Fruit fly (Drosophila melanogaster) whole organism, embryonic: Measurements from ENCODE around the gene dysf.

ENCODE experiments used
- Aef1 ChIP-seq: fragments of 200-800 bp; sonication (Bioruptor generic); IDR thresholded peaks from 3 replicates; pipeline ENCODE4 v1.3.6; 2022; ENCODE audit warnings: missing biosample characterization, missing genetic modification characterization
- Atf-2 ChIP-seq: fragments of 200-800 bp; sonication (Bioruptor generic); optimal IDR thresholded peaks from 2 replicates; lab custom pipeline; 2016; ENCODE audit warnings: missing biosample characterization, missing genetic modification characterization
- CG12659 ChIP-seq: fragments of 200-800 bp; sonication (Bioruptor generic); optimal IDR thresholded peaks from 3 replicates; lab custom pipeline; 2017; ENCODE audit warnings: mild to moderate bottlenecking, missing biosample characterization, missing genetic modification reagents, missing genetic modification characterization
- CG13287 ChIP-seq: fragments of 200-800 bp; sonication (Bioruptor generic); IDR thresholded peaks from 2 replicates; pipeline ENCODE4 v1.3.6; 2022; ENCODE audit warnings: missing biosample characterization, missing genetic modification characterization; ENCODE audit not compliant: partially characterized antibody
- CG15514 ChIP-seq: fragments of 200-800 bp; sonication (Bioruptor generic); optimal IDR thresholded peaks from 3 replicates; lab custom pipeline; 2017; ENCODE audit warnings: missing biosample characterization, missing genetic modification characterization, mild to moderate bottlenecking, moderate library complexity, missing genetic modification reagents
- CG15696 ChIP-seq: fragments of 200-800 bp; sonication (Bioruptor generic); optimal IDR thresholded peaks from 2 replicates; lab custom pipeline; 2019; ENCODE audit warnings: missing biosample characterization, mild to moderate bottlenecking, missing genetic modification characterization, moderate library complexity
- CG17186 ChIP-seq: fragments of 200-800 bp; sonication (Bioruptor generic); optimal IDR thresholded peaks from 3 replicates; lab custom pipeline; 2017; ENCODE audit warnings: missing biosample characterization, missing genetic modification reagents, missing genetic modification characterization
- CG17912 ChIP-seq: fragments of 200-800 bp; sonication (Bioruptor generic); optimal IDR thresholded peaks from 2 replicates; lab custom pipeline; 2018; ENCODE audit warnings: missing biosample characterization, mild to moderate bottlenecking, missing genetic modification characterization
- CG2129 ChIP-seq: fragments of 200-800 bp; sonication (Bioruptor generic); IDR thresholded peaks from 2 replicates; pipeline ENCODE4 v1.3.6; 2022; ENCODE audit warnings: missing biosample characterization, missing genetic modification characterization; ENCODE audit not compliant: partially characterized antibody
- CG2875 ChIP-seq: fragments of 200-800 bp; sonication (Bioruptor generic); optimal IDR thresholded peaks from 2 replicates; lab custom pipeline; 2017; ENCODE audit warnings: missing biosample characterization, mild to moderate bottlenecking, missing genetic modification characterization, missing genetic modification reagents
- CG4424 ChIP-seq: fragments of 200-800 bp; sonication (Bioruptor generic); optimal IDR thresholded peaks from 3 replicates; lab custom pipeline; 2016; ENCODE audit warnings: missing biosample characterization, missing genetic modification characterization
- CG7928 ChIP-seq: fragments of 200-800 bp; sonication (Bioruptor generic); optimal IDR thresholded peaks from 2 replicates; lab custom pipeline; 2017; ENCODE audit warnings: missing biosample characterization, mild to moderate bottlenecking, missing genetic modification characterization
- CG7987 ChIP-seq: fragments of 200-800 bp; sonication (Bioruptor generic); optimal IDR thresholded peaks from 2 replicates; lab custom pipeline; 2018; ENCODE audit warnings: missing biosample characterization, mild to moderate bottlenecking, missing genetic modification characterization, moderate library complexity
- CG8359 ChIP-seq: fragments of 200-800 bp; sonication (Bioruptor generic); optimal IDR thresholded peaks from 2 replicates; lab custom pipeline; 2017; ENCODE audit warnings: missing biosample characterization, mild to moderate bottlenecking, missing genetic modification characterization, borderline replicate concordance
- CG9609 ChIP-seq: fragments of 200-800 bp; sonication (Bioruptor generic); optimal IDR thresholded peaks from 3 replicates; lab custom pipeline; 2016; ENCODE audit warnings: missing biosample characterization, missing genetic modification characterization
- CG9727 ChIP-seq: fragments of 200-800 bp; sonication (Bioruptor generic); optimal IDR thresholded peaks from 3 replicates; lab custom pipeline; 2017; ENCODE audit warnings: missing biosample characterization, mild to moderate bottlenecking, missing genetic modification characterization
- CHES-1-like ChIP-seq: fragments of 200-800 bp; sonication (Bioruptor generic); optimal IDR thresholded peaks from 2 replicates; lab custom pipeline; 2016; ENCODE audit warnings: missing biosample characterization, missing genetic modification characterization
- CoRest ChIP-seq: fragments of 200-800 bp; sonication (Bioruptor generic); optimal IDR thresholded peaks from 3 replicates; lab custom pipeline; 2018; ENCODE audit warnings: missing biosample characterization, mild to moderate bottlenecking, missing genetic modification characterization, moderate library complexity
- Dip3 ChIP-seq: fragments of 200-800 bp; sonication (Bioruptor generic); optimal IDR thresholded peaks from 3 replicates; lab custom pipeline; 2016; ENCODE audit warnings: missing biosample characterization, missing genetic modification characterization
- Dref ChIP-seq: fragments of 200-800 bp; sonication (Bioruptor generic); IDR thresholded peaks from 2 replicates; pipeline ENCODE4 v1.3.6; 2022; ENCODE audit warnings: missing biosample characterization, missing genetic modification characterization
- Drgx ChIP-seq: fragments of 200-800 bp; sonication (Bioruptor generic); IDR thresholded peaks from 2 replicates; pipeline ENCODE4 v1.3.6; 2022; ENCODE audit warnings: missing biosample characterization, missing genetic modification characterization
- Ets65A ChIP-seq: fragments of 200-800 bp; sonication (Bioruptor generic); peaks from one replicate; lab custom pipeline; 2016; ENCODE audit warnings: missing biosample characterization, missing genetic modification characterization
- Ets97D ChIP-seq: fragments of 200-800 bp; sonication (Bioruptor generic); optimal IDR thresholded peaks from 3 replicates; lab custom pipeline; 2016; ENCODE audit warnings: missing biosample characterization, missing genetic modification characterization
- HLH54F ChIP-seq: fragments of 200-800 bp; sonication (Bioruptor generic); optimal IDR thresholded peaks from 3 replicates; lab custom pipeline; 2016; ENCODE audit warnings: missing biosample characterization, missing genetic modification characterization
- Hr51 ChIP-seq, 2 experiments: fragments of 200-800 bp; sonication (Bioruptor generic); optimal IDR thresholded peaks; 2 replicates in 1 of 2; 3 replicates in 1 of 2; lab custom pipeline; 2016 to 2018; ENCODE audit warnings: missing biosample characterization in 2 of 2, missing genetic modification characterization in 2 of 2, mild to moderate bottlenecking in 1 of 2, moderate library complexity in 1 of 2
- Jarid2 ChIP-seq: fragments of 200-800 bp; sonication (Bioruptor generic); optimal IDR thresholded peaks from 3 replicates; lab custom pipeline; 2017; ENCODE audit warnings: mild to moderate bottlenecking, missing biosample characterization, missing genetic modification reagents, missing genetic modification characterization
- MTF-1 ChIP-seq: fragments of 200-800 bp; sonication (Bioruptor generic); optimal IDR thresholded peaks from 2 replicates; lab custom pipeline; 2018; ENCODE audit warnings: missing biosample characterization, mild to moderate bottlenecking, missing genetic modification characterization, borderline replicate concordance
- Mes4 ChIP-seq: fragments of 200-800 bp; sonication (Bioruptor generic); optimal IDR thresholded peaks from 2 replicates; lab custom pipeline; 2016; ENCODE audit warnings: missing biosample characterization, missing genetic modification characterization
- Myb ChIP-seq: fragments of 200-800 bp; sonication (Bioruptor generic); optimal IDR thresholded peaks from 2 replicates; lab custom pipeline; 2016; ENCODE audit warnings: missing biosample characterization, missing genetic modification characterization
- NC2β ChIP-seq: fragments of 200-800 bp; sonication (Bioruptor generic); optimal IDR thresholded peaks from 2 replicates; lab custom pipeline; 2016; ENCODE audit warnings: missing biosample characterization, missing genetic modification characterization
- Nf-YA ChIP-seq: fragments of 200-800 bp; sonication (Bioruptor generic); IDR thresholded peaks from 2 replicates; pipeline ENCODE4 v1.3.6; 2022; ENCODE audit warnings: missing biosample characterization, missing genetic modification characterization
- Nf-YC ChIP-seq: fragments of 200-800 bp; optimal IDR thresholded peaks from 3 replicates; lab custom pipeline; 2019; ENCODE audit warnings: missing biosample characterization, mild to moderate bottlenecking, missing genetic modification characterization, moderate library complexity
- Opbp ChIP-seq: fragments of 200-800 bp; sonication (Bioruptor generic); IDR thresholded peaks from 3 replicates; pipeline ENCODE4 v1.3.6; 2022; ENCODE audit warnings: missing biosample characterization, missing genetic modification characterization; ENCODE audit not compliant: partially characterized antibody
- Six4 ChIP-seq: fragments of 200-800 bp; sonication (Bioruptor generic); optimal IDR thresholded peaks from 2 replicates; lab custom pipeline; 2016; ENCODE audit warnings: missing biosample characterization, missing genetic modification characterization
- cato ChIP-seq: fragments of 200-800 bp; sonication (Bioruptor generic); optimal IDR thresholded peaks from 2 replicates; lab custom pipeline; 2016; ENCODE audit warnings: missing biosample characterization, missing genetic modification characterization, borderline replicate concordance
- crc ChIP-seq: fragments of 200-800 bp; sonication (Bioruptor generic); optimal IDR thresholded peaks from 2 replicates; lab custom pipeline; 2016; ENCODE audit warnings: missing biosample characterization, missing genetic modification characterization
- croc ChIP-seq: fragments of 200-800 bp; sonication (Bioruptor generic); conservative IDR thresholded peaks from 3 replicates; pipeline ENCODE4 v1.3.6; 2022; ENCODE audit warnings: missing biosample characterization, missing genetic modification characterization
- esg ChIP-seq: fragments of 200-800 bp; sonication (Bioruptor generic); conservative IDR thresholded peaks from 2 replicates; pipeline ENCODE4 v1.3.6; 2022; ENCODE audit warnings: missing biosample characterization, missing genetic modification characterization
- exex ChIP-seq: fragments of 200-800 bp; sonication (Bioruptor generic); optimal IDR thresholded peaks from 4 replicates; lab custom pipeline; 2018; ENCODE audit warnings: missing biosample characterization, mild to moderate bottlenecking, missing genetic modification characterization, moderate library complexity
- gem ChIP-seq: fragments of 200-800 bp; sonication (Bioruptor generic); optimal IDR thresholded peaks from 2 replicates; lab custom pipeline; 2019; ENCODE audit warnings: missing biosample characterization, mild to moderate bottlenecking, missing genetic modification characterization, moderate library complexity
- hb ChIP-seq: fragments of 200-800 bp; sonication (Bioruptor generic); IDR thresholded peaks from 3 replicates; pipeline ENCODE4 v1.3.6; 2022; ENCODE audit warnings: missing biosample characterization, missing genetic modification characterization; ENCODE audit not compliant: partially characterized antibody
- jigr1 ChIP-seq: fragments of 200-800 bp; sonication (Bioruptor generic); IDR thresholded peaks from 3 replicates; pipeline ENCODE4 v1.3.6; 2022; ENCODE audit warnings: missing biosample characterization, missing genetic modification characterization
- pan ChIP-seq, 4 experiments: fragments of >200 bp in 3 of 4; fragments of 200-800 bp in 1 of 4; sonication (Bioruptor generic) in 1 of 4; optimal IDR thresholded peaks in 3 of 4; IDR thresholded peaks in 1 of 4; 2 replicates each; pipeline versions ENCODE4 v1.3.6 to Lab custom; 2017 to 2022; ENCODE audit warnings: missing biosample characterization in 2 of 4, missing genetic modification characterization in 2 of 4, mixed read lengths in 1 of 4
- slou ChIP-seq: fragments of 200-800 bp; sonication (Bioruptor generic); optimal IDR thresholded peaks from 3 replicates; lab custom pipeline; 2016; ENCODE audit warnings: missing biosample characterization, missing genetic modification characterization
- tap ChIP-seq: fragments of 200-800 bp; optimal IDR thresholded peaks from 3 replicates; lab custom pipeline; 2019; ENCODE audit warnings: missing biosample characterization, mild to moderate bottlenecking, missing genetic modification characterization, moderate library complexity
- vfl ChIP-seq: fragments of 200-800 bp; sonication (Bioruptor generic); optimal IDR thresholded peaks from 2 replicates; lab custom pipeline; 2016; ENCODE audit warnings: missing biosample characterization, missing genetic modification characterization
- zen ChIP-seq: fragments of 200-800 bp; sonication (Bioruptor generic); optimal IDR thresholded peaks from 3 replicates; lab custom pipeline; 2018; ENCODE audit warnings: missing biosample characterization, mild to moderate bottlenecking, missing genetic modification characterization, moderate library complexity
- zen2 ChIP-seq: fragments of 200-800 bp; sonication (Bioruptor generic); IDR thresholded peaks from 3 replicates; pipeline ENCODE4 v1.3.6; 2022; ENCODE audit warnings: missing biosample characterization, missing genetic modification characterization; ENCODE audit not compliant: partially characterized antibody

dysf gene

DNA sequence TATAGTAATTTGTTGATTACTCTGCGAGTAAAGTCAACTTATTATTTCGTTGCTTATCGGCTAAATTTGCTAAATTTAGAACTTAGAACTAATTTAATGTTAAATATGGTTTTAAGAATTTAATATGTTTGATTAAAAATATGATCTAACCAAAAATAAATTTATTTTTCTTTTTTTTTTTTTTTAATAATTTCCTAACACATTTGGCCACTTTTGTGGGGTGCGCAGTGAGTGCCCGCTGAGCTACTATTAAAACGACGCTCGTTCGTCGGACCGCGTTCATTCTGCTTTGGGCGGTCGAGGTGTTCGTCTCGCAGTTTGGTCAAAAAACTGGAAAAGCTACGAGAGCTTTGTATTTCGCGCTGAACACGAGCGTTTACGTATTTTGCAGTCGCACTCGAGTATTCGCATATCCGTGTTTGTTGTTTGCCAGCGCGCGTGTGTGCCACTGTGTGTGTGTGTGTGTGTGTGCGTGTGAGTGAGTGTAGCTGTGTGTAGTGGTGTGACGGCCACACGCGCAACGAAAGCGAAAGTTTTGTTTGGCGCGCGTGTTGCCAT is 8.2 kb upstream of the dysf start, which contains the start of gene Cipc (continued):
- no peak for TF ChIP-seq crc
- TF ChIP-seq exex: peak; percentile 62
- no peak; the same call in 1 of the 2 replicates for TF ChIP-seq esg (GFP tag; lab: Robert Waterston, UW)
- peak; percentile 75 for TF ChIP-seq Drgx (GFP tag; lab: Robert Waterston, UW)
- no peak for TF ChIP-seq CG17912
- no peak for TF ChIP-seq NC2β (GFP tag; lab: Kevin White, UChicago)
- no peak for TF ChIP-seq zen2
- TF ChIP-seq Nf-YA: peak; percentile 61
- peak; percentile 47 to 90 for TF ChIP-seq Hr51 (GFP tag; optimal IDR thresholded peaks at IDR 0.05; lab: Kevin White, UChicago)
- no peak for TF ChIP-seq pan (optimal IDR thresholded peaks at IDR 0.05; lab: Kevin White, UChicago)
- peak in 1 of 2 experiments; percentile 73 for TF ChIP-seq pan (GFP tag; optimal IDR thresholded peaks at IDR 0.05 in 1 of 2, IDR thresholded peaks at IDR 0.05 in 1 of 2)
- peak; percentile 92 for TF ChIP-seq Jarid2
- no peak for TF ChIP-seq Myb (GFP tag; lab: Kevin White, UChicago)
- TF ChIP-seq zen (tag; lab: Kevin White, UChicago): no peak
- peak; percentile 79 for TF ChIP-seq CoRest (tag; lab: Kevin White, UChicago)
- TF ChIP-seq CG9727 (GFP tag; lab: Kevin White, UChicago): peak; percentile 80
- TF ChIP-seq Nf-YC (tag; lab: Kevin White, UChicago): peak; percentile 79
- peak; percentile 89 for TF ChIP-seq gem (tag; lab: Kevin White, UChicago)
- no peak for TF ChIP-seq vfl (GFP tag; lab: Kevin White, UChicago)
- TF ChIP-seq cato (GFP tag; lab: Kevin White, UChicago): peak; percentile 26
- TF ChIP-seq CG17186: no peak
- TF ChIP-seq Opbp (GFP tag; lab: Robert Waterston, UW): no peak
- TF ChIP-seq Dip3 (GFP tag; lab: Kevin White, UChicago): peak; percentile 37
- no peak for TF ChIP-seq HLH54F
- TF ChIP-seq croc (GFP tag; lab: Robert Waterston, UW): peak; percentile 55; the same call in 2 of the 3 replicates
- TF ChIP-seq CG13287 (GFP tag; lab: Robert Waterston, UW): peak; percentile 32; the same call in 1 of the 2 replicates
- no peak for TF ChIP-seq CHES-1-like (GFP tag; lab: Kevin White, UChicago)
- peak; percentile 94 for TF ChIP-seq Ets65A (GFP tag; lab: Kevin White, UChicago)
- TF ChIP-seq CG4424: peak; percentile 72
- peak; percentile 80 for TF ChIP-seq CG12659
- no peak for TF ChIP-seq CG2129 (GFP tag; lab: Robert Waterston, UW)
- peak; percentile 30 for TF ChIP-seq CG15696 (tag; lab: Kevin White, UChicago)
- 0 out of 2 replicates have a peak, but pooled peaks have one; percentile 34 for TF ChIP-seq Dref
- TF ChIP-seq CG15514 (GFP tag; lab: Kevin White, UChicago): peak; percentile 52
- TF ChIP-seq Ets97D: peak; percentile 20
- TF ChIP-seq MTF-1 (GFP tag; lab: Kevin White, UChicago): peak; percentile 27
- TF ChIP-seq CG9609: peak; percentile 18
- TF ChIP-seq CG8359: peak; percentile 26
- TF ChIP-seq Aef1 (GFP tag; lab: Robert Waterston, UW): peak; percentile 53; the same call in 2 of the 3 replicates
- peak; percentile 63 for TF ChIP-seq CG2875
- no peak for TF ChIP-seq jigr1 (GFP tag; lab: Robert Waterston, UW)
- TF ChIP-seq slou (GFP tag; lab: Kevin White, UChicago): peak; percentile 50
- TF ChIP-seq CG7928 (GFP tag; lab: Kevin White, UChicago): no peak
- TF ChIP-seq Atf-2 (GFP tag; lab: Kevin White, UChicago): no peak
- TF ChIP-seq CG7987: peak; percentile 67
- TF ChIP-seq hb: 0 out of 3 replicates have a peak, but pooled peaks have one; percentile 47
- no peak for TF ChIP-seq Mes4 (GFP tag; lab: Kevin White, UChicago)
- peak; percentile 35 for TF ChIP-seq Six4 (GFP tag; lab: Kevin White, UChicago)
- peak; percentile 42 for TF ChIP-seq tap (tag; lab: Kevin White, UChicago)
